Fruit fly (Drosophila melanogaster) Kc167 (cell line): ENCODE data around the gene CG3857.
A peak's percentile ranks its signal among the peaks of the same experiment; 100 is the strongest.

ENCODE experiments used
- Sin3A ChIP-seq: fragments of >200 bp; optimal IDR thresholded peaks from 2 replicates; lab custom pipeline; 2018; ENCODE audit warnings: missing external identifiers
- h ChIP-seq: fragments of >200 bp; optimal IDR thresholded peaks from 3 replicates; lab custom pipeline; 2018; ENCODE audit warnings: missing external identifiers
- insv ChIP-seq: fragments of >200 bp; optimal IDR thresholded peaks from 3 replicates; lab custom pipeline; 2018; ENCODE audit warnings: missing external identifiers
- psq ChIP-seq: fragments of >200 bp; optimal IDR thresholded peaks from 2 replicates; lab custom pipeline; 2017; ENCODE audit warnings: missing external identifiers
- ttk ChIP-seq: sonication (Bioruptor generic); optimal IDR thresholded peaks from 2 replicates; lab custom pipeline; 2017; ENCODE audit warnings: missing external identifiers

dm6 chrX:1922765-1923501, 16.9 kb downstream of the CG3857 start, which contains the start of the genes eIF2Bepsilon and Ocrl:
- no peak for TF ChIP-seq Sin3A (lab: Kevin White, UChicago)
- no peak for TF ChIP-seq h
- TF ChIP-seq ttk (lab: Kevin White, UChicago), result no peak
- TF ChIP-seq insv, result peak; percentile 93
- TF ChIP-seq psq, result no peak
